Worm (Caenorhabditis elegans) whole organism, mixed stage, embryonic: ENCODE results near the gene ZK616.3.

Experiments used
- cnd-1 ChIP-seq: fragments of 200-800 bp; sonication (Bioruptor generic); optimal IDR thresholded peaks from 2 replicates; lab custom pipeline; 2018; ENCODE audit warnings: mild to moderate bottlenecking, missing genetic modification characterization, missing compliant biosample characterization
- lin-13 ChIP-seq: fragments of 150-350 bp; optimal IDR thresholded peaks from 2 replicates; lab custom pipeline; 2014; ENCODE audit warnings: missing biosample characterization, missing genetic modification characterization
- mls-2 ChIP-seq: sonication (generic microtip); optimal IDR thresholded peaks from 2 replicates; lab custom pipeline; 2016; ENCODE audit warnings: mild to moderate bottlenecking, missing genetic modification characterization, moderate library complexity, missing compliant biosample characterization
- nhr-237 ChIP-seq: fragments of 150-350 bp; optimal IDR thresholded peaks from 2 replicates; lab custom pipeline; 2014; ENCODE audit warnings: missing biosample characterization, missing genetic modification characterization
- unc-62 ChIP-seq: fragments of 150-350 bp; optimal IDR thresholded peaks from 2 replicates; lab custom pipeline; 2014; ENCODE audit warnings: missing biosample characterization, missing genetic modification reagents, missing genetic modification characterization

- TF ChIP-seq nhr-237 (tag; lab: Kevin White, UChicago): no peak
- TF ChIP-seq mls-2 (tag; lab: Kevin White, UChicago): no peak
- TF ChIP-seq lin-13: no peak
- TF ChIP-seq unc-62: no peak
- no peak for TF ChIP-seq cnd-1 (tag; lab: Kevin White, UChicago)
Measured at ce11 chrIV:5409112-5409511, 12.2 kb downstream of the ZK616.3 start.
